Worm (Caenorhabditis elegans) whole organism, early embryonic: ENCODE results near the gene bar-1.

Experiments
- aly-1 ChIP-seq: sonication (generic microtip); optimal IDR thresholded peaks from 2 replicates; lab custom pipeline; 2016; ENCODE audit warnings: missing genetic modification characterization, missing compliant biosample characterization
- ama-1 ChIP-seq: fragments of 150-350 bp; optimal IDR thresholded peaks from 2 replicates; lab custom pipeline; 2014
- ceh-13 ChIP-seq: fragments of 200-800 bp; sonication (Bioruptor generic); optimal IDR thresholded peaks from 2 replicates; lab custom pipeline; 2018; ENCODE audit warnings: mild to moderate bottlenecking, missing genetic modification characterization, missing compliant biosample characterization
- ceh-36 ChIP-seq: sonication (generic microtip); optimal IDR thresholded peaks from 2 replicates; lab custom pipeline; 2016; ENCODE audit warnings: missing genetic modification characterization, inconsistent platforms, missing compliant biosample characterization
- flt-1 ChIP-seq: fragments of 200-800 bp; sonication (Bioruptor generic); IDR thresholded peaks from 2 replicates; pipeline ENCODE4 v1.3.6; 2022; ENCODE audit warnings: missing genetic modification characterization, missing compliant biosample characterization
- pes-1 ChIP-seq: fragments of 200-800 bp; sonication (Bioruptor generic); IDR thresholded peaks from 2 replicates; pipeline ENCODE4 v1.3.6; 2022; ENCODE audit warnings: missing genetic modification reagents, missing genetic modification characterization, missing compliant biosample characterization
- tbx-37 ChIP-seq: fragments of 200-800 bp; sonication (Bioruptor generic); conservative IDR thresholded peaks from 2 replicates; pipeline ENCODE4 v1.3.6; 2022; ENCODE audit warnings: missing genetic modification reagents, missing genetic modification characterization, missing compliant biosample characterization
- tra-4 ChIP-seq: sonication (generic microtip); optimal IDR thresholded peaks from 2 replicates; lab custom pipeline; 2017; ENCODE audit warnings: missing genetic modification characterization, missing compliant biosample characterization

DNA sequence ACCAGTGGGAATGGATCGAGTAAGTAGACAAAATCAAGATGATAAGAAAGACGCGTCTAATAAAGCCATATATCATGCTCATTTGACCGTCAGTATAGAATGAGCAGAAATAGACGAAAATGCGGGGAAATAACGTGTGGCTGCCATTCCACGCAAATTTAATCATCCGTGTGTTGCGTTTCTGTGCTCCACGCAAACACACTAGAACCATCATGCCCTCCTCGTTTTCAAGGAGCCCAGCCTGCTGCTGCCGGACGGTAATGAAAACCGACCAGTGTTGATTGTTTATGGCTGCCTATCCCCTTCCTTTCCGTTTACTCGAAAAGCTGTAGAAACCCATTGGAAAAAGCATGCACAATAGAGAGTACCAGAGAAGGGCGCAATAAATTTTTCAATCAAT lies 49.8 kb upstream of the bar-1 start:
- TF ChIP-seq ama-1 (no peak), ceh-13 (GFP tag; lab: Kevin White, UChicago) (no peak), aly-1 (no peak), tbx-37 (no peak), pes-1 (no peak), tra-4 (no peak), ceh-36 (tag; lab: Kevin White, UChicago) (no peak), flt-1 (GFP tag; lab: Robert Waterston, UW) (no peak)
